Fruit fly (Drosophila melanogaster) whole organism, embryonic: ENCODE data around the gene CG9150.

Experiments
- ATbp ChIP-seq: fragments of 200-800 bp; sonication (Bioruptor generic); optimal IDR thresholded peaks from 2 replicates; lab custom pipeline; 2017; ENCODE audit warnings: missing biosample characterization, mild to moderate bottlenecking, missing genetic modification characterization, missing genetic modification reagents
- Atf-2 ChIP-seq: fragments of 200-800 bp; sonication (Bioruptor generic); optimal IDR thresholded peaks from 2 replicates; lab custom pipeline; 2016; ENCODE audit warnings: missing biosample characterization, missing genetic modification characterization
- BtbVII ChIP-seq: fragments of 200-800 bp; sonication (Bioruptor generic); optimal IDR thresholded peaks from 3 replicates; lab custom pipeline; 2017; ENCODE audit warnings: missing biosample characterization, mild to moderate bottlenecking, missing genetic modification characterization
- C15 ChIP-seq: fragments of 200-800 bp; sonication (Bioruptor generic); IDR thresholded peaks from 3 replicates; pipeline ENCODE4 v1.3.6; 2022; ENCODE audit warnings: missing biosample characterization, missing genetic modification characterization
- CG10543 ChIP-seq: fragments of 200-800 bp; sonication (Bioruptor generic); optimal IDR thresholded peaks from 3 replicates; lab custom pipeline; 2017; ENCODE audit warnings: missing biosample characterization, mild to moderate bottlenecking, missing genetic modification characterization, moderate library complexity
- CG12744 ChIP-seq: fragments of 200-800 bp; sonication (Bioruptor generic); optimal IDR thresholded peaks from 2 replicates; lab custom pipeline; 2016; ENCODE audit warnings: missing biosample characterization, missing genetic modification characterization
- CG13296 ChIP-seq: fragments of 200-800 bp; sonication (Bioruptor generic); optimal IDR thresholded peaks from 3 replicates; lab custom pipeline; 2018; ENCODE audit warnings: missing biosample characterization, mild to moderate bottlenecking, missing genetic modification characterization
- CG14441 ChIP-seq: fragments of 200-800 bp; sonication (Bioruptor generic); IDR thresholded peaks from 2 replicates; pipeline ENCODE4 v1.3.6; 2022; ENCODE audit warnings: missing biosample characterization, missing genetic modification characterization
- CG33213 ChIP-seq: fragments of 200-800 bp; sonication (Bioruptor generic); optimal IDR thresholded peaks from 3 replicates; lab custom pipeline; 2016; ENCODE audit warnings: missing biosample characterization, missing genetic modification characterization
- CG3838 ChIP-seq: fragments of 200-800 bp; sonication (Bioruptor generic); optimal IDR thresholded peaks from 3 replicates; lab custom pipeline; 2016; ENCODE audit warnings: missing biosample characterization, missing genetic modification characterization
- CG3847 ChIP-seq: fragments of 200-800 bp; sonication (Bioruptor generic); IDR thresholded peaks from 2 replicates; pipeline ENCODE4 v1.3.6; 2022; ENCODE audit warnings: missing biosample characterization, missing genetic modification characterization
- CG4328 ChIP-seq: fragments of 200-800 bp; sonication (Bioruptor generic); optimal IDR thresholded peaks from 3 replicates; lab custom pipeline; 2017; ENCODE audit warnings: missing biosample characterization, missing genetic modification reagents, missing genetic modification characterization
- CG43689 ChIP-seq: fragments of 200-800 bp; sonication (Bioruptor generic); IDR thresholded peaks from 2 replicates; pipeline ENCODE4 v1.3.6; 2022; ENCODE audit warnings: missing biosample characterization, missing genetic modification characterization
- CG5245 ChIP-seq: fragments of 200-800 bp; sonication (Bioruptor generic); optimal IDR thresholded peaks from 3 replicates; lab custom pipeline; 2016; ENCODE audit warnings: missing biosample characterization, missing genetic modification characterization
- CG6683 ChIP-seq: fragments of 200-800 bp; sonication (Bioruptor generic); optimal IDR thresholded peaks from 2 replicates; lab custom pipeline; 2017; ENCODE audit warnings: missing biosample characterization, mild to moderate bottlenecking, missing genetic modification characterization, missing genetic modification reagents
- CG6813 ChIP-seq: fragments of 200-800 bp; sonication (Bioruptor generic); optimal IDR thresholded peaks from 2 replicates; lab custom pipeline; 2017; ENCODE audit warnings: missing biosample characterization, missing genetic modification characterization, mild to moderate bottlenecking, moderate library complexity, missing genetic modification reagents
- CG8944 ChIP-seq: fragments of 200-800 bp; sonication (Bioruptor generic); optimal IDR thresholded peaks from 3 replicates; lab custom pipeline; 2016; ENCODE audit warnings: missing biosample characterization, missing genetic modification characterization
- CG9817 ChIP-seq: fragments of 200-800 bp; sonication (Bioruptor generic); optimal IDR thresholded peaks from 2 replicates; lab custom pipeline; 2018; ENCODE audit warnings: missing biosample characterization, mild to moderate bottlenecking, missing genetic modification characterization, moderate library complexity
- Camta ChIP-seq: fragments of 200-800 bp; sonication (Bioruptor generic); optimal IDR thresholded peaks from 2 replicates; lab custom pipeline; 2016; ENCODE audit warnings: missing biosample characterization, missing genetic modification characterization
- CkIIα-i1 ChIP-seq: fragments of 200-800 bp; sonication (Bioruptor generic); IDR thresholded peaks from 2 replicates; pipeline ENCODE4 v1.3.6; 2022; ENCODE audit warnings: missing biosample characterization, missing genetic modification characterization
- CrebB ChIP-seq: fragments of 200-800 bp; sonication (Bioruptor generic); optimal IDR thresholded peaks from 3 replicates; lab custom pipeline; 2018; ENCODE audit warnings: missing biosample characterization, mild to moderate bottlenecking, missing genetic modification characterization
- Fer1 ChIP-seq: fragments of 200-800 bp; sonication (Bioruptor generic); optimal IDR thresholded peaks from 2 replicates; lab custom pipeline; 2017; ENCODE audit warnings: missing biosample characterization, mild to moderate bottlenecking, missing genetic modification characterization
- Hand ChIP-seq: fragments of 200-800 bp; sonication (Bioruptor generic); optimal IDR thresholded peaks from 2 replicates; lab custom pipeline; 2017; ENCODE audit warnings: mild to moderate bottlenecking, missing biosample characterization, missing genetic modification reagents, missing genetic modification characterization
- Hsf ChIP-seq: fragments of 200-800 bp; sonication (Bioruptor generic); optimal IDR thresholded peaks from 3 replicates; lab custom pipeline; 2016; ENCODE audit warnings: missing biosample characterization, missing genetic modification characterization
- Med ChIP-seq: fragments of 200-800 bp; sonication (Bioruptor generic); peaks from one replicate; lab custom pipeline; 2016; ENCODE audit warnings: missing biosample characterization, missing genetic modification characterization, mild to moderate bottlenecking, inconsistent platforms, moderate library complexity
- Myb ChIP-seq: fragments of 200-800 bp; sonication (Bioruptor generic); optimal IDR thresholded peaks from 2 replicates; lab custom pipeline; 2016; ENCODE audit warnings: missing biosample characterization, missing genetic modification characterization
- Stat92E ChIP-seq, 3 experiments: fragments of >200 bp in 2 of 3; fragments of 200-800 bp in 1 of 3; sonication (Bioruptor generic) in 1 of 3; optimal IDR thresholded peaks; 2 replicates each; lab custom pipeline; 2017 to 2019; ENCODE audit warnings: missing biosample characterization in 3 of 3, missing genetic modification characterization in 3 of 3, mild to moderate bottlenecking in 1 of 3, moderate library complexity in 1 of 3
- amos ChIP-seq: fragments of 200-800 bp; sonication (Bioruptor generic); IDR thresholded peaks from 2 replicates; pipeline ENCODE4 v1.3.6; 2022; ENCODE audit warnings: missing biosample characterization, missing genetic modification characterization; ENCODE audit not compliant: partially characterized antibody
- bbx ChIP-seq: fragments of 200-800 bp; sonication (Bioruptor generic); IDR thresholded peaks from 2 replicates; pipeline ENCODE4 v1.3.6; 2022; ENCODE audit warnings: missing biosample characterization, missing genetic modification characterization; ENCODE audit not compliant: partially characterized antibody
- dmrt11E ChIP-seq: fragments of 200-800 bp; sonication (Bioruptor generic); optimal IDR thresholded peaks from 3 replicates; lab custom pipeline; 2018; ENCODE audit warnings: missing biosample characterization, mild to moderate bottlenecking, missing genetic modification characterization, moderate library complexity
- dysf ChIP-seq: fragments of 200-800 bp; sonication (Bioruptor generic); IDR thresholded peaks from 3 replicates; pipeline ENCODE4 v1.3.6; 2022; ENCODE audit warnings: missing biosample characterization, missing genetic modification characterization
- fd102C ChIP-seq: fragments of 200-800 bp; sonication (Bioruptor generic); optimal IDR thresholded peaks from 2 replicates; lab custom pipeline; 2018; ENCODE audit warnings: missing biosample characterization, mild to moderate bottlenecking, missing genetic modification characterization, moderate library complexity
- fd64A ChIP-seq: fragments of 200-800 bp; sonication (Bioruptor generic); optimal IDR thresholded peaks from 3 replicates; lab custom pipeline; 2018; ENCODE audit warnings: missing biosample characterization, mild to moderate bottlenecking, missing genetic modification characterization
- gem ChIP-seq: fragments of 200-800 bp; sonication (Bioruptor generic); optimal IDR thresholded peaks from 2 replicates; lab custom pipeline; 2019; ENCODE audit warnings: missing biosample characterization, mild to moderate bottlenecking, missing genetic modification characterization, moderate library complexity
- h ChIP-seq: fragments of >200 bp; optimal IDR thresholded peaks from 2 replicates; lab custom pipeline; 2017
- hbn ChIP-seq: fragments of 200-800 bp; sonication (Bioruptor generic); IDR thresholded peaks from 2 replicates; pipeline ENCODE4 v1.3.6; 2022; ENCODE audit warnings: missing biosample characterization, missing genetic modification characterization; ENCODE audit not compliant: partially characterized antibody
- kni ChIP-seq: fragments of 200-800 bp; sonication (Bioruptor generic); optimal IDR thresholded peaks from 3 replicates; lab custom pipeline; 2017; ENCODE audit warnings: mild to moderate bottlenecking, missing biosample characterization, missing genetic modification reagents, missing genetic modification characterization
- otp ChIP-seq: fragments of 200-800 bp; sonication (Bioruptor generic); IDR thresholded peaks from 3 replicates; pipeline ENCODE4, ENCODE4 v1.3.6; 2022; ENCODE audit warnings: missing biosample characterization, missing genetic modification characterization
- repo ChIP-seq: fragments of 200-800 bp; sonication (Bioruptor generic); optimal IDR thresholded peaks from 2 replicates; lab custom pipeline; 2016; ENCODE audit warnings: missing biosample characterization, missing genetic modification characterization
- row ChIP-seq: fragments of 200-800 bp; sonication (Bioruptor generic); IDR thresholded peaks from 3 replicates; pipeline ENCODE4 v1.3.6; 2022; ENCODE audit warnings: missing biosample characterization, missing genetic modification characterization
- sisA ChIP-seq: fragments of 200-800 bp; sonication (Bioruptor generic); IDR thresholded peaks from 2 replicates; pipeline ENCODE4 v1.3.6; 2022; ENCODE audit warnings: missing biosample characterization, missing genetic modification characterization
- slp2 ChIP-seq: fragments of 200-800 bp; sonication (Bioruptor generic); optimal IDR thresholded peaks from 2 replicates; lab custom pipeline; 2016; ENCODE audit warnings: missing biosample characterization, missing genetic modification characterization
- sr ChIP-seq: fragments of 200-800 bp; sonication (Bioruptor generic); IDR thresholded peaks from 3 replicates; pipeline ENCODE4 v1.3.6; 2022; ENCODE audit warnings: missing biosample characterization, missing genetic modification characterization
- tap ChIP-seq: fragments of 200-800 bp; optimal IDR thresholded peaks from 3 replicates; lab custom pipeline; 2019; ENCODE audit warnings: missing biosample characterization, mild to moderate bottlenecking, missing genetic modification characterization, moderate library complexity
- trem ChIP-seq: fragments of 200-800 bp; optimal IDR thresholded peaks from 3 replicates; lab custom pipeline; 2019; ENCODE audit warnings: missing biosample characterization, mild to moderate bottlenecking, missing genetic modification characterization, moderate library complexity
- twi ChIP-seq: fragments of 200-800 bp; optimal IDR thresholded peaks from 2 replicates; lab custom pipeline; 2019; ENCODE audit warnings: missing biosample characterization, mild to moderate bottlenecking, missing genetic modification characterization, moderate library complexity
- usp ChIP-seq: fragments of >200 bp; optimal IDR thresholded peaks from 2 replicates; lab custom pipeline; 2017; ENCODE audit warnings: missing biosample characterization, missing genetic modification characterization
- vnd ChIP-seq: fragments of 200-800 bp; sonication (Bioruptor generic); IDR thresholded peaks from 3 replicates; pipeline ENCODE4 v1.3.6; 2022; ENCODE audit warnings: missing biosample characterization, missing genetic modification characterization; ENCODE audit not compliant: partially characterized antibody
- wek ChIP-seq: fragments of 200-800 bp; sonication (Bioruptor generic); optimal IDR thresholded peaks from 3 replicates; lab custom pipeline; 2018; ENCODE audit warnings: missing biosample characterization, mild to moderate bottlenecking, missing genetic modification characterization, moderate library complexity
- zen2 ChIP-seq: fragments of 200-800 bp; sonication (Bioruptor generic); IDR thresholded peaks from 3 replicates; pipeline ENCODE4 v1.3.6; 2022; ENCODE audit warnings: missing biosample characterization, missing genetic modification characterization; ENCODE audit not compliant: partially characterized antibody

Gene CG9150

DNA sequence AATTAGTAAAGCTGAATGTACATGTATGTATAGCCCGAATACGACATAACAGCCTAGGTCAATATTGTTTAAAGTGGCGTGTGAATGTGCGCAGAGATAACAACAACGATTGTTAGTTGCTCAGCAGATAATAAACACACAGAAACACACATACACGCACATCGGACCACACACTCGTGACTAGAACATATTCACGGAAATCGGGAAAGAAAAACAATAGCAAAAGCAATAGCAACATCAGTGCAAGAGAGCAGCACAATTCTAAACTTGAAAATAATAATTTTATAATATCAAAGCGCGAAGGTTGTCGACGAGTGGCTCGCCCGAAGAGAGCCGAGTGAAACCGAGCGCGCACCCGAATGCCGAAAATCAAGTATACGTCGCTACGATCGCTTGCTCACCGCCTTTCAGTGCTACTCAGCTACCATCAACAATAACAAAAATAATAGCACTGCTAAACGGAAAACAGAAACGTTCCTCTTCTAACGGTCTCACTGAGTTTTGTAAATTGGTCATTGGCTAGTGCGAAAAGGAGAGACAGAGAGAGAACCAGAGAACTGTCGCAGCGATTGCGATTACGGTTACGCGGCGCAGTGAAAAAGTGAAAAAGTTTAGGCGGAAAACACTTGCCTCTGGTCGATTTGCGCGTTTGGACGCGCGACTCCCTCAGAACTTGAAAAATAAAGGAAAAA lies 14.7 kb upstream of the CG9150 start:
- no peak for TF ChIP-seq Atf-2 (GFP tag; lab: Kevin White, UChicago)
- no peak for TF ChIP-seq BtbVII (GFP tag; lab: Kevin White, UChicago)
- TF ChIP-seq repo (GFP tag; lab: Kevin White, UChicago): no peak
- peak; percentile 95 for TF ChIP-seq CG10543
- TF ChIP-seq Med: peak; percentile 73
- TF ChIP-seq CG13296 (GFP tag; lab: Kevin White, UChicago): peak; percentile 53
- no peak for TF ChIP-seq CG8944
- TF ChIP-seq CG33213 (GFP tag; lab: Kevin White, UChicago): no peak
- no peak for TF ChIP-seq sisA (GFP tag; lab: Robert Waterston, UW)
- TF ChIP-seq dmrt11E (tag; lab: Kevin White, UChicago): no peak
- no peak for TF ChIP-seq twi (tag; lab: Kevin White, UChicago)
- no peak for TF ChIP-seq Hand
- no peak for TF ChIP-seq zen2
- no peak for TF ChIP-seq CG6813
- TF ChIP-seq CG3838 (GFP tag; lab: Kevin White, UChicago): no peak
- TF ChIP-seq bbx (GFP tag; lab: Robert Waterston, UW): no peak
- no peak for TF ChIP-seq Myb (GFP tag; lab: Kevin White, UChicago)
- no peak for TF ChIP-seq h (lab: Kevin White, UChicago)
- peak; percentile 52 for TF ChIP-seq CG4328 (GFP tag; lab: Kevin White, UChicago)
- TF ChIP-seq kni (GFP tag; lab: Kevin White, UChicago): peak; percentile 37
- TF ChIP-seq Fer1 (GFP tag; lab: Kevin White, UChicago): peak; percentile 57
- TF ChIP-seq trem (tag; lab: Kevin White, UChicago): no peak
- no peak for TF ChIP-seq hbn (GFP tag; lab: Robert Waterston, UW)
- no peak for TF ChIP-seq CG5245 (GFP tag; lab: Kevin White, UChicago)
- no peak for TF ChIP-seq C15 (GFP tag; lab: Robert Waterston, UW)
- TF ChIP-seq CG6683 (GFP tag; lab: Kevin White, UChicago): no peak
- TF ChIP-seq sr (GFP tag; lab: Robert Waterston, UW): no peak
- TF ChIP-seq dysf (GFP tag; lab: Robert Waterston, UW): no peak
- TF ChIP-seq usp: no peak
- TF ChIP-seq slp2: no peak
- TF ChIP-seq row (GFP tag; lab: Robert Waterston, UW): no peak
- TF ChIP-seq gem (tag; lab: Kevin White, UChicago): peak; percentile 19
- no peak for TF ChIP-seq CkIIα-i1 (GFP tag; lab: Robert Waterston, UW)
- no peak for TF ChIP-seq CG3847 (GFP tag; lab: Robert Waterston, UW)
- TF ChIP-seq Stat92E (GFP tag; optimal IDR thresholded peaks at IDR 0.05; lab: Kevin White, UChicago): no peak
- no peak for TF ChIP-seq tap
- TF ChIP-seq otp (GFP tag; lab: Robert Waterston, UW): no peak
- no peak for TF ChIP-seq fd64A (GFP tag; lab: Kevin White, UChicago)
- TF ChIP-seq ATbp: no peak
- peak; percentile 50 for TF ChIP-seq wek (GFP tag; lab: Kevin White, UChicago)
- no peak for TF ChIP-seq fd102C (GFP tag; lab: Kevin White, UChicago)
- no peak for TF ChIP-seq CG12744 (GFP tag; lab: Kevin White, UChicago)
- TF ChIP-seq CG43689 (GFP tag; lab: Robert Waterston, UW): no peak
- TF ChIP-seq CrebB: peak; percentile 75
- TF ChIP-seq Hsf (GFP tag; lab: Kevin White, UChicago): no peak
- TF ChIP-seq vnd (GFP tag; lab: Robert Waterston, UW): 0 out of 3 replicates have a peak, but pooled peaks have one; percentile 21
- no peak for TF ChIP-seq amos (GFP tag; lab: Robert Waterston, UW)
- TF ChIP-seq CG9817 (tag; lab: Kevin White, UChicago): no peak
- TF ChIP-seq CG14441 (GFP tag; lab: Robert Waterston, UW): no peak
- no peak for TF ChIP-seq Camta (GFP tag; lab: Kevin White, UChicago)
